Worm (Caenorhabditis elegans): ENCODE results near the gene dli-1.

ce11 chrIV:13080861-13081260 lies 17.7 kb downstream of the dli-1 start:
- TF ChIP-seq D2030.7 (GFP tag; IDR thresholded peaks at IDR 0.05) (no peak), F37B4.10 (GFP tag; IDR thresholded peaks at IDR 0.05) (no peak), ceh-91 (GFP tag; IDR thresholded peaks at IDR 0.05) (no peak), T26A5.8 (tag; optimal IDR thresholded peaks at IDR 0.05) (no peak), nfya-2 (GFP tag; IDR thresholded peaks at IDR 0.05) (no peak), hlh-12 (tag; optimal IDR thresholded peaks at IDR 0.05) (no peak), dpl-1 (GFP tag; optimal IDR thresholded peaks at IDR 0.05) (no peak), chd-7 (tag; optimal IDR thresholded peaks at IDR 0.05) (no peak), mel-28 (tag; optimal IDR thresholded peaks at IDR 0.05; ENCODE audit: borderline replicate concordance) (no peak)

All from whole organism, young adult.